Worm (Caenorhabditis elegans) whole organism, L2 larva: Measurements from ENCODE around the gene crn-5.
A peak's percentile ranks its signal among the peaks of the same experiment; 100 is the strongest.

Experiments used
- C34F6.9 ChIP-seq: fragments of 150-350 bp; optimal IDR thresholded peaks from 2 replicates; lab custom pipeline; 2014; ENCODE audit warnings: missing biosample characterization, missing genetic modification characterization
- F13H6.1 ChIP-seq: sonication (generic microtip); optimal IDR thresholded peaks from 2 replicates; lab custom pipeline; 2016; ENCODE audit warnings: missing genetic modification characterization, missing compliant biosample characterization
- R02D3.7 ChIP-seq: fragments of 150-350 bp; optimal IDR thresholded peaks from 2 replicates; lab custom pipeline; 2014; ENCODE audit warnings: missing biosample characterization, missing genetic modification characterization
- Y55F3AM.14 ChIP-seq: fragments of 200-800 bp; sonication (Bioruptor generic); optimal IDR thresholded peaks from 2 replicates; lab custom pipeline; 2018; ENCODE audit warnings: mild to moderate bottlenecking, missing genetic modification characterization, missing compliant biosample characterization
- ZK546.5 ChIP-seq: sonication (generic microtip); optimal IDR thresholded peaks from 2 replicates; lab custom pipeline; 2017; ENCODE audit warnings: missing biosample characterization, missing genetic modification characterization
- alr-1 ChIP-seq: fragments of 150-350 bp; optimal IDR thresholded peaks from 2 replicates; lab custom pipeline; 2014; ENCODE audit warnings: missing biosample characterization, missing genetic modification characterization
- aly-2 ChIP-seq: fragments of 150-350 bp; optimal IDR thresholded peaks from 2 replicates; lab custom pipeline; 2014; ENCODE audit warnings: missing biosample characterization, missing genetic modification characterization
- ama-1 ChIP-seq: fragments of 150-350 bp; optimal IDR thresholded peaks from 2 replicates; lab custom pipeline; 2018; ENCODE audit warnings: inconsistent platforms
- blmp-1 ChIP-seq: sonication (generic microtip); optimal IDR thresholded peaks from 2 replicates; lab custom pipeline; 2017; ENCODE audit warnings: missing genetic modification characterization, mild to moderate bottlenecking, missing compliant biosample characterization, antibody characterized with exemption, moderate library complexity; ENCODE audit not compliant: insufficient read depth
- ceh-16 ChIP-seq: fragments of 150-350 bp; optimal IDR thresholded peaks from 2 replicates; lab custom pipeline; 2014; ENCODE audit warnings: missing biosample characterization, missing genetic modification characterization
- ceh-82 ChIP-seq: fragments of 150-350 bp; optimal IDR thresholded peaks from 2 replicates; lab custom pipeline; 2014; ENCODE audit warnings: missing biosample characterization, missing genetic modification characterization
- crh-2 ChIP-seq: sonication (generic microtip); optimal IDR thresholded peaks from 2 replicates; lab custom pipeline; 2017; ENCODE audit warnings: missing biosample characterization, missing genetic modification characterization
- dmd-4 ChIP-seq: sonication (generic microtip); optimal IDR thresholded peaks from 2 replicates; lab custom pipeline; 2017; ENCODE audit warnings: missing biosample characterization, missing genetic modification characterization
- egl-27 ChIP-seq: sonication (generic microtip); optimal IDR thresholded peaks from 3 replicates; lab custom pipeline; 2017; ENCODE audit warnings: missing biosample characterization, missing genetic modification reagents, missing genetic modification characterization
- elt-1 ChIP-seq: fragments of 150-350 bp; optimal IDR thresholded peaks from 2 replicates; lab custom pipeline; 2014; ENCODE audit warnings: missing biosample characterization, missing genetic modification characterization
- elt-3 ChIP-seq: sonication (generic microtip); optimal IDR thresholded peaks from 2 replicates; lab custom pipeline; 2017; ENCODE audit warnings: missing biosample characterization, missing genetic modification characterization
- fos-1 ChIP-seq: fragments of 150-350 bp; optimal IDR thresholded peaks from 2 replicates; lab custom pipeline; 2014; ENCODE audit warnings: missing biosample characterization, missing genetic modification characterization
- gmeb-1 ChIP-seq: fragments of 150-350 bp; optimal IDR thresholded peaks from 2 replicates; lab custom pipeline; 2014; ENCODE audit warnings: missing biosample characterization, missing genetic modification characterization
- lin-11 ChIP-seq: fragments of 150-350 bp; sonication (generic microtip); optimal IDR thresholded peaks from 2 replicates; lab custom pipeline; 2014; ENCODE audit warnings: missing biosample characterization, missing genetic modification characterization, inconsistent platforms, mixed read lengths
- lin-13 ChIP-seq: fragments of 150-350 bp; optimal IDR thresholded peaks from 2 replicates; lab custom pipeline; 2014; ENCODE audit warnings: missing biosample characterization, missing genetic modification reagents, missing genetic modification characterization
- lin-39 ChIP-seq: fragments of 150-350 bp; optimal IDR thresholded peaks from 2 replicates; lab custom pipeline; 2014; ENCODE audit warnings: missing biosample characterization, missing genetic modification reagents, missing genetic modification characterization
- lsy-2 ChIP-seq, 2 experiments: fragments of 150-350 bp in 1 of 2; sonication (generic microtip) in 1 of 2; optimal IDR thresholded peaks; 2 replicates each; lab custom pipeline; 2014 to 2017; ENCODE audit warnings: missing biosample characterization in 2 of 2, missing genetic modification characterization in 2 of 2
- mab-5 ChIP-seq: fragments of 150-350 bp; optimal IDR thresholded peaks from 2 replicates; lab custom pipeline; 2014; ENCODE audit warnings: missing biosample characterization, missing genetic modification characterization
- mbf-1 ChIP-seq: sonication (generic microtip); optimal IDR thresholded peaks from 2 replicates; lab custom pipeline; 2017; ENCODE audit warnings: missing biosample characterization, missing genetic modification characterization
- mdl-1 ChIP-seq, 2 experiments: fragments of 150-350 bp in 1 of 2; sonication (generic microtip) in 1 of 2; optimal IDR thresholded peaks; 2 replicates each; lab custom pipeline; 2017; ENCODE audit warnings: missing biosample characterization in 2 of 2, missing genetic modification characterization in 2 of 2
- nhr-10 ChIP-seq: sonication (generic microtip); optimal IDR thresholded peaks from 2 replicates; lab custom pipeline; 2017; ENCODE audit warnings: missing biosample characterization, missing genetic modification characterization
- nhr-11 ChIP-seq: fragments of 150-350 bp; optimal IDR thresholded peaks from 2 replicates; lab custom pipeline; 2014; ENCODE audit warnings: missing biosample characterization, missing genetic modification characterization
- nhr-12 ChIP-seq: fragments of 150-350 bp; optimal IDR thresholded peaks from 2 replicates; lab custom pipeline; 2014; ENCODE audit warnings: missing biosample characterization, missing genetic modification characterization
- nhr-129 ChIP-seq: fragments of 150-350 bp; optimal IDR thresholded peaks from 2 replicates; lab custom pipeline; 2014; ENCODE audit warnings: missing biosample characterization, missing genetic modification characterization
- nhr-21 ChIP-seq: fragments of 150-350 bp; optimal IDR thresholded peaks from 2 replicates; lab custom pipeline; 2014; ENCODE audit warnings: missing biosample characterization, missing genetic modification characterization
- nhr-23 ChIP-seq: fragments of 150-350 bp; optimal IDR thresholded peaks from 2 replicates; lab custom pipeline; 2014; ENCODE audit warnings: missing biosample characterization, missing genetic modification reagents, missing genetic modification characterization
- nhr-237 ChIP-seq: fragments of 150-350 bp; optimal IDR thresholded peaks from 2 replicates; lab custom pipeline; 2014; ENCODE audit warnings: missing biosample characterization, missing genetic modification characterization
- nhr-25 ChIP-seq: fragments of 150-350 bp; sonication (generic microtip); optimal IDR thresholded peaks from 3 replicates; lab custom pipeline; 2014; ENCODE audit warnings: missing biosample characterization, missing genetic modification characterization
- nhr-6 ChIP-seq: fragments of 150-350 bp; optimal IDR thresholded peaks from 2 replicates; lab custom pipeline; 2014; ENCODE audit warnings: missing biosample characterization, missing genetic modification characterization
- nhr-77 ChIP-seq: fragments of 150-350 bp; optimal IDR thresholded peaks from 2 replicates; lab custom pipeline; 2014; ENCODE audit warnings: missing biosample characterization, missing genetic modification characterization
- peb-1 ChIP-seq: fragments of 150-350 bp; optimal IDR thresholded peaks from 2 replicates; lab custom pipeline; 2014; ENCODE audit warnings: missing biosample characterization, missing genetic modification characterization
- sem-4 ChIP-seq: fragments of 150-350 bp; optimal IDR thresholded peaks from 2 replicates; lab custom pipeline; 2014; ENCODE audit warnings: missing biosample characterization, missing genetic modification reagents, missing genetic modification characterization
- skn-1 ChIP-seq: sonication (generic microtip); optimal IDR thresholded peaks from 2 replicates; lab custom pipeline; 2017; ENCODE audit warnings: missing biosample characterization, missing genetic modification characterization
- sma-3 ChIP-seq: sonication (generic microtip); optimal IDR thresholded peaks from 2 replicates; lab custom pipeline; 2016; ENCODE audit warnings: missing genetic modification reagents, missing genetic modification characterization, missing compliant biosample characterization
- sma-9 ChIP-seq, 2 experiments: fragments of 150-350 bp in 1 of 2; sonication (generic microtip) in 1 of 2; optimal IDR thresholded peaks; 2 replicates each; lab custom pipeline; 2014 to 2016; ENCODE audit warnings: missing genetic modification characterization in 2 of 2, mild to moderate bottlenecking in 1 of 2, missing biosample characterization in 1 of 2, missing compliant biosample characterization in 1 of 2, missing genetic modification reagents in 1 of 2, moderate library complexity in 1 of 2
- snpc-4 ChIP-seq: fragments of 150-350 bp; optimal IDR thresholded peaks from 2 replicates; lab custom pipeline; 2014; ENCODE audit warnings: missing biosample characterization, missing genetic modification characterization
- unc-39 ChIP-seq: fragments of 150-350 bp; optimal IDR thresholded peaks from 2 replicates; lab custom pipeline; 2014; ENCODE audit warnings: missing biosample characterization, missing genetic modification characterization
- unc-55 ChIP-seq: fragments of 150-350 bp; sonication (generic microtip); optimal IDR thresholded peaks from 3 replicates; lab custom pipeline; 2014; ENCODE audit warnings: missing biosample characterization, missing genetic modification reagents, missing genetic modification characterization
- unc-62 ChIP-seq: fragments of 150-350 bp; optimal IDR thresholded peaks from 2 replicates; lab custom pipeline; 2014; ENCODE audit warnings: missing biosample characterization, missing genetic modification reagents, missing genetic modification characterization
- zag-1 ChIP-seq: fragments of 150-350 bp; optimal IDR thresholded peaks from 2 replicates; lab custom pipeline; 2014; ENCODE audit warnings: missing biosample characterization, missing genetic modification characterization
- ztf-1 ChIP-seq: fragments of 200-800 bp; sonication (Bioruptor generic); conservative IDR thresholded peaks from 2 replicates; pipeline ENCODE4 v1.3.6; 2022; ENCODE audit warnings: missing genetic modification characterization, missing compliant biosample characterization
- ztf-11 ChIP-seq: sonication (generic microtip); optimal IDR thresholded peaks from 2 replicates; lab custom pipeline; 2017; ENCODE audit warnings: missing biosample characterization, missing genetic modification characterization
- ztf-4 ChIP-seq: fragments of 150-350 bp; optimal IDR thresholded peaks from 2 replicates; lab custom pipeline; 2014; ENCODE audit warnings: missing biosample characterization, missing genetic modification characterization

Gene crn-5

DNA sequence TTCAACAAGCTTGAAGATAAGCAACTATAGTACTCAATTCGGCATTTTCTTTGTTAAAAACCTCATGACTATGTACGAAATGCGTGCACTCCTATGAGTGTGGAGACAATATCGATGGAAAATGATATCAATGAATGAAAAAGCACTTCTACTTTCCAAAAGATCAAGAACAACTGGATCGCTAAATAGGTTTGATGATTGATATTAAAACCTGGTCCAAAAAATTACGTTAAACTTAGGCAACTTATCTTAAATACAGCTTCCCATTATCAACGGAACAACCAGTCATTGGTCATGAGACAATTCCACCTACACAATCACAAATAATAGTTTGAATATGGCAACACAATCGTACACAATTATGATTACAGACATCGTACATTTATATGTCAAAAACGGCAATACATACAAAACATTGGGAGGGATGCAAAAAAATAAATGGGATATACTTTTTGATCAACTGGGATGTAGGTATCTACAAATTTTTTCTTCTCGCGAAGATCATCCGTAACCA is 32.8 kb upstream of the crn-5 start:
- TF ChIP-seq aly-2 (tag; lab: Kevin White, UChicago) (no peak), ceh-82 (tag; lab: Kevin White, UChicago) (no peak), nhr-237 (tag; lab: Kevin White, UChicago) (no peak), nhr-77 (tag; lab: Kevin White, UChicago) (no peak), F13H6.1 (tag; lab: Kevin White, UChicago) (no peak), nhr-11 (no peak), Y55F3AM.14 (no peak), unc-55 (GFP tag; lab: Kevin White, UChicago) (no peak), ztf-1 (GFP tag; lab: Robert Waterston, UW) (no peak), nhr-129 (tag; lab: Kevin White, UChicago) (no peak), nhr-21 (tag; lab: Kevin White, UChicago) (peak; percentile 23), peb-1 (no peak), ceh-16 (no peak), skn-1 (tag; lab: Kevin White, UChicago) (no peak), mab-5 (tag; lab: Kevin White, UChicago) (no peak), nhr-6 (tag; lab: Kevin White, UChicago) (peak; percentile 13), unc-39 (no peak), egl-27 (tag; lab: Kevin White, UChicago) (no peak), lin-39 (no peak), ZK546.5 (tag; lab: Kevin White, UChicago) (no peak), fos-1 (tag; lab: Kevin White, UChicago) (peak; percentile 4), lin-13 (GFP tag; lab: Kevin White, UChicago) (no peak), sma-3 (GFP tag; lab: Kevin White, UChicago) (no peak), sem-4 (no peak), ama-1 (peak; percentile 7)

DNA sequence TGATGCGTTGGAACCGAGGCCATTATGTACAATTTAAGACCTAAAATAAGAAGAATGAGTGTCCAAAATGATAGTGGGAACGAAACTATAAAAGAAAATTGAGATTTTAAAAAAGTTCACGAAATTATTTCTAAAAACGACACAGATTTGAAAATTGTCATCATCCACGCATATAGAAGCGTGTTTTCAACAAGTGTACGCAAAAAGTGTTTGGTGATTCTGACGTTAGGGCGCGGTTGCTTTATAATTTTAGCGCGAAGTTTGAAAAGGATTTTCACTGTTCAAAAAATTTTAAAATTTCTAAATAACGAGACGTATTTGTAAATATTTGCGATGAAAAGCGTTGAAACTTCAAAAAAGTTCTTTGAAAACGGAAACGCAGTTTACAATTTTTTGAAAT is 29.2 kb upstream of the crn-5 start, which contains the start of gene cdc-48.1:
TSS of gene cdc-48.1 (minus strand) at position 40 of the 400 bp plus-strand sequence.
- peak; percentile 99 for TF ChIP-seq nhr-77 (tag; lab: Kevin White, UChicago)
- TF ChIP-seq nhr-6 (tag; lab: Kevin White, UChicago): peak; percentile 100
- TF ChIP-seq sem-4: peak; percentile 100
- peak; percentile 81 for TF ChIP-seq aly-2 (tag; lab: Kevin White, UChicago)
- TF ChIP-seq mdl-1 (tag; optimal IDR thresholded peaks at IDR 0.05; lab: Kevin White, UChicago): peak; percentile 39 to 97
- peak; percentile 95 for TF ChIP-seq nhr-10
- peak; percentile 93 for TF ChIP-seq nhr-237 (tag; lab: Kevin White, UChicago)
- peak; percentile 99 for TF ChIP-seq lin-39
- TF ChIP-seq lin-11 (tag; lab: Kevin White, UChicago): peak; percentile 98
- TF ChIP-seq nhr-21 (tag; lab: Kevin White, UChicago): peak; percentile 100
- peak; percentile 99; the same call in 1 of the 2 replicates for TF ChIP-seq ztf-1 (GFP tag; lab: Robert Waterston, UW)
- peak; percentile 100 for TF ChIP-seq lin-13 (GFP tag; lab: Kevin White, UChicago)
- peak; percentile 100 for TF ChIP-seq zag-1 (tag; lab: Kevin White, UChicago)
- TF ChIP-seq unc-62 (GFP tag; lab: Kevin White, UChicago): peak; percentile 98
- TF ChIP-seq sma-9 (GFP tag; optimal IDR thresholded peaks at IDR 0.05; lab: Kevin White, UChicago): peak; percentile 100
- peak; percentile 49 for TF ChIP-seq sma-9 (tag; optimal IDR thresholded peaks at IDR 0.05; lab: Kevin White, UChicago)
- peak; percentile 47 for TF ChIP-seq elt-1 (tag; lab: Kevin White, UChicago)
- TF ChIP-seq nhr-23 (tag; lab: Kevin White, UChicago): peak; percentile 62
- TF ChIP-seq unc-55 (GFP tag; lab: Kevin White, UChicago): peak; percentile 100
- peak; percentile 100 for TF ChIP-seq fos-1 (tag; lab: Kevin White, UChicago)
- peak; percentile 100 for TF ChIP-seq C34F6.9 (tag; lab: Kevin White, UChicago)
- TF ChIP-seq Y55F3AM.14: peak; percentile 99
- peak; percentile 100 for TF ChIP-seq gmeb-1 (tag; lab: Kevin White, UChicago)
- TF ChIP-seq mab-5 (tag; lab: Kevin White, UChicago): peak; percentile 98
- TF ChIP-seq ceh-82 (tag; lab: Kevin White, UChicago): peak; percentile 98
- TF ChIP-seq elt-3 (tag; lab: Kevin White, UChicago): no peak
- TF ChIP-seq F13H6.1 (tag; lab: Kevin White, UChicago): peak; percentile 100
- peak; percentile 99 for TF ChIP-seq nhr-129 (tag; lab: Kevin White, UChicago)
- TF ChIP-seq skn-1 (tag; lab: Kevin White, UChicago): peak; percentile 100
- peak; percentile 70 for TF ChIP-seq mbf-1 (tag; lab: Kevin White, UChicago)
- peak; percentile 100 for TF ChIP-seq ceh-16
- peak; percentile 95 for TF ChIP-seq snpc-4 (tag; lab: Kevin White, UChicago)
- peak; percentile 98 to 99 for TF ChIP-seq lsy-2 (tag; optimal IDR thresholded peaks at IDR 0.05; lab: Kevin White, UChicago)
- no peak for TF ChIP-seq alr-1 (tag; lab: Kevin White, UChicago)
- TF ChIP-seq dmd-4 (tag; lab: Kevin White, UChicago): peak; percentile 78
- peak; percentile 84 for TF ChIP-seq nhr-12 (tag; lab: Kevin White, UChicago)
- TF ChIP-seq ztf-4 (tag; lab: Kevin White, UChicago): peak; percentile 100
- peak; percentile 97 for TF ChIP-seq ama-1
- peak; percentile 98 for TF ChIP-seq nhr-11
- TF ChIP-seq sma-3 (GFP tag; lab: Kevin White, UChicago): peak; percentile 100
- peak; percentile 93 for TF ChIP-seq ZK546.5 (tag; lab: Kevin White, UChicago)
- peak; percentile 100 for TF ChIP-seq crh-2
- TF ChIP-seq ztf-11: peak; percentile 87
- peak; percentile 100 for TF ChIP-seq nhr-25 (tag; lab: Kevin White, UChicago)
- TF ChIP-seq blmp-1 (tag; lab: Kevin White, UChicago): peak; percentile 97
- TF ChIP-seq unc-39: peak; percentile 57
- TF ChIP-seq peb-1: peak; percentile 55
- TF ChIP-seq R02D3.7: peak; percentile 91
